Fruit fly (Drosophila melanogaster) whole organism: ENCODE data around the gene CG15696.

Experiments
- CG8478 ChIP-seq: fragments of >200 bp; optimal IDR thresholded peaks from 2 replicates; lab custom pipeline; 2018; ENCODE audit warnings: inconsistent platforms
- Dll ChIP-seq: fragments of >200 bp; optimal IDR thresholded peaks from 2 replicates; lab custom pipeline; 2017
- EcR ChIP-seq, 2 experiments: fragments of >200 bp; optimal IDR thresholded peaks; 2 replicates each; lab custom pipeline; 2017; ENCODE audit warnings: missing biosample characterization in 2 of 2, missing genetic modification characterization in 2 of 2, missing genetic modification reagents in 2 of 2
- pan ChIP-seq: fragments of >200 bp; optimal IDR thresholded peaks from 2 replicates; lab custom pipeline; 2017
- psq ChIP-seq: fragments of >200 bp; optimal IDR thresholded peaks from 2 replicates; lab custom pipeline; 2017
- usp ChIP-seq: fragments of >200 bp; optimal IDR thresholded peaks from 2 replicates; lab custom pipeline; 2017; ENCODE audit warnings: missing biosample characterization, missing genetic modification characterization, mixed read lengths

dm6 chr3R:20830153-20830695 lies 16.6 kb upstream of the CG15696 start, which contains the start of gene Adss:
- TF ChIP-seq usp (GFP tag; lab: Kevin White, UChicago), result no peak
- TF ChIP-seq pan (lab: Kevin White, UChicago), result no peak
- no peak for TF ChIP-seq psq (lab: Kevin White, UChicago)
- TF ChIP-seq CG8478, result no peak
- no peak for TF ChIP-seq Dll (lab: Kevin White, UChicago)
- no peak for TF ChIP-seq EcR (GFP tag; optimal IDR thresholded peaks at IDR 0.05; lab: Kevin White, UChicago)
